Worm (Caenorhabditis elegans): ENCODE results near the gene srh-76.

DNA sequence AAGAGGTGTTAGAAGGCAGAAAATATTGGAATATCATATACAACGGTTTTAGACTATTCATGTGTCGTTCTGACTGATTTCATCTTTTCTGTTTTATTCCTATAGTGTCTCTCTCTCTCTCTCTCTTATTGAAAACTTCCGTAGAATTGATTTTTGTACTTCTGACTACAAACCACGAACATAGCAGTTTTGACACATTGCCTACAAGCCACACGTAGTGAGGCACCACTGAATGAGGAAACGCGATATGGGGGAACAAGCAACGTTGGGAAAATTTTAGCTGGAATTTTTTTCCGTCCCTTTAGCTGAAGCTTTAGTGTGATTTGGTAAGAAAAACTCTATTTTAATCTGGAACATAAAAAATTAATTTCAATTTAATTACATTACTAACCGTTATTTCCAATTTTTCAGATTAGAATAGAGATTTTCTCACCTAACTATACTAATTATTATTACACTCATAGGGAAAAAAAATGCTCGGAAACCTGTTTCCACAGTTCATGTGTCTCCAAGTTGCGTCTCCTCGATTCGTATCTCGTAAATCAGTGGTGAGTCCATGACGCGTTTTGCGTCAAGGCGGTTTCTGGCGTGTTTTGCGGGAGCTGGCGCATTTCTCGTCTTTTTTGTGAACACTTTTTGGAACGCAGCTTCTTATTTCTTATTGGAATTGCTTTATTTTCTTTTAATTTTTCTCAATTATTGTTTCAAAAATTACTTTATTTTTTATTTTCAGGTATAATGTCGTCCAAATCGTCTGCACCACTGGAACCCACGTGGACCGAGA is 42.9 kb upstream of the srh-76 start, which contains the start of the genes nhr-142 and F44E7.9:
- TF ChIP-seq tbx-9 (tag; optimal IDR thresholded peaks at IDR 0.05; ENCODE audit: borderline replicate concordance) = no peak
- TF ChIP-seq B0336.3 (GFP tag; IDR thresholded peaks at IDR 0.05) = peak; percentile 71
- TF ChIP-seq unc-62 (GFP tag; optimal IDR thresholded peaks at IDR 0.05) = no peak
- TF ChIP-seq ztf-6 (GFP tag; IDR thresholded peaks at IDR 0.05) = no peak
- no peak for TF ChIP-seq nhr-120 (GFP tag; IDR thresholded peaks at IDR 0.05)
- TF ChIP-seq repo-1 (tag; optimal IDR thresholded peaks at IDR 0.05) = peak; percentile 57
- TF ChIP-seq ztf-3 (GFP tag; optimal IDR thresholded peaks at IDR 0.05) = no peak
- no peak for TF ChIP-seq nfya-1 (tag; optimal IDR thresholded peaks at IDR 0.05; ENCODE audit: borderline replicate concordance, insufficient read depth)
- TF ChIP-seq nhr-90 (tag; optimal IDR thresholded peaks at IDR 0.05) = no peak
- TF ChIP-seq snpc-1.3 (tag; optimal IDR thresholded peaks at IDR 0.05; ENCODE audit: insufficient read depth) = no peak
- peak; percentile 32 for TF ChIP-seq snpc-4 (GFP tag; optimal IDR thresholded peaks at IDR 0.05)
- peak; percentile 54 to 79 (median 72) for TF ChIP-seq snpc-4 (tag; optimal IDR thresholded peaks at IDR 0.05)
